Fruit fly (Drosophila melanogaster) whole organism, embryonic: ENCODE measurements around the gene CG34026.
A peak's percentile ranks its signal among the peaks of the same experiment; 100 is the strongest.

Experiments used
- CG14710 ChIP-seq: fragments of 200-800 bp; sonication (Bioruptor generic); optimal IDR thresholded peaks from 3 replicates; lab custom pipeline; 2019; ENCODE audit warnings: missing biosample characterization, mild to moderate bottlenecking, missing genetic modification characterization, moderate library complexity
- CG15514 ChIP-seq: fragments of 200-800 bp; sonication (Bioruptor generic); optimal IDR thresholded peaks from 3 replicates; lab custom pipeline; 2017; ENCODE audit warnings: missing biosample characterization, missing genetic modification characterization, mild to moderate bottlenecking, moderate library complexity, missing genetic modification reagents
- CG34224 ChIP-seq: fragments of 200-800 bp; sonication (Bioruptor generic); IDR thresholded peaks from 3 replicates; pipeline ENCODE4 v1.3.6; 2022; ENCODE audit warnings: missing biosample characterization, missing genetic modification characterization; ENCODE audit not compliant: partially characterized antibody
- Dll ChIP-seq: fragments of 200-800 bp; sonication (Bioruptor generic); IDR thresholded peaks from 4 replicates; pipeline ENCODE4 v1.3.6; 2022; ENCODE audit warnings: missing biosample characterization, missing genetic modification characterization; ENCODE audit not compliant: partially characterized antibody
- H15 ChIP-seq: fragments of 200-800 bp; sonication (Bioruptor generic); IDR thresholded peaks from 3 replicates; pipeline ENCODE4 v1.3.6; 2022; ENCODE audit warnings: missing biosample characterization, missing genetic modification characterization
- Sry-δ ChIP-seq: fragments of 200-800 bp; sonication (Bioruptor generic); optimal IDR thresholded peaks from 2 replicates; lab custom pipeline; 2016; ENCODE audit warnings: missing biosample characterization, missing genetic modification characterization
- al ChIP-seq: fragments of 200-800 bp; sonication (Bioruptor generic); IDR thresholded peaks from 2 replicates; pipeline ENCODE4 v1.3.6; 2022; ENCODE audit warnings: missing biosample characterization, missing genetic modification characterization
- bowl ChIP-seq: fragments of 200-800 bp; sonication (Bioruptor generic); IDR thresholded peaks from 2 replicates; pipeline ENCODE4 v1.3.6; 2022; ENCODE audit warnings: missing biosample characterization, missing genetic modification characterization
- dysf ChIP-seq: fragments of 200-800 bp; sonication (Bioruptor generic); IDR thresholded peaks from 3 replicates; pipeline ENCODE4 v1.3.6; 2022; ENCODE audit warnings: missing biosample characterization, missing genetic modification characterization
- lov ChIP-seq, 2 experiments: fragments of 200-800 bp in 1 of 2; fragments of >200 bp in 1 of 2; sonication (Bioruptor generic) in 1 of 2; IDR thresholded peaks in 1 of 2; optimal IDR thresholded peaks in 1 of 2; 2 replicates in 1 of 2; 3 replicates in 1 of 2; pipeline versions ENCODE4 v1.3.6 to Lab custom; 2017 to 2022; ENCODE audit warnings: missing biosample characterization in 1 of 2, missing genetic modification characterization in 1 of 2
- unc-4 ChIP-seq: fragments of 200-800 bp; sonication (Bioruptor generic); IDR thresholded peaks from 2 replicates; pipeline ENCODE4 v1.3.6; 2022; ENCODE audit warnings: missing biosample characterization, missing genetic modification characterization; ENCODE audit not compliant: partially characterized antibody

- TF ChIP-seq bowl (GFP tag; lab: Robert Waterston, UW) (no peak), CG34224 (GFP tag; lab: Robert Waterston, UW) (0 out of 3 replicates have a peak, but pooled peaks have one; percentile 16), Sry-δ (no peak), H15 (GFP tag; lab: Robert Waterston, UW) (no peak), Dll (GFP tag; lab: Robert Waterston, UW) (0 out of 4 replicates have a peak, but pooled peaks have one; percentile 17), unc-4 (GFP tag; lab: Robert Waterston, UW) (no peak), CG14710 (tag; lab: Kevin White, UChicago) (no peak), lov (optimal IDR thresholded peaks at IDR 0.05; lab: Kevin White, UChicago) (no peak), lov (GFP tag; IDR thresholded peaks at IDR 0.05; lab: Robert Waterston, UW) (no peak), al (GFP tag; lab: Robert Waterston, UW) (no peak), dysf (GFP tag; lab: Robert Waterston, UW) (no peak), CG15514 (GFP tag; lab: Kevin White, UChicago) (no peak)
These were observed 36.5 kb upstream of the CG34026 start for dm6 chrX:9497123-9497522.
